Fruit fly (Drosophila melanogaster) Kc167 (cell line): ENCODE data around the gene atms.

ENCODE experiments used
- Sin3A ChIP-seq: fragments of >200 bp; optimal IDR thresholded peaks from 2 replicates; lab custom pipeline; 2018; ENCODE audit warnings: missing external identifiers
- insv ChIP-seq: fragments of >200 bp; optimal IDR thresholded peaks from 3 replicates; lab custom pipeline; 2018; ENCODE audit warnings: missing external identifiers
- psq ChIP-seq: fragments of >200 bp; optimal IDR thresholded peaks from 2 replicates; lab custom pipeline; 2017; ENCODE audit warnings: missing external identifiers
- ttk ChIP-seq: sonication (Bioruptor generic); optimal IDR thresholded peaks from 2 replicates; lab custom pipeline; 2017; ENCODE audit warnings: missing external identifiers

dm6 chr3R:4784622-4785021, 34.8 kb downstream of the atms start, which contains the start of gene Ccdc39:
- TF ChIP-seq Sin3A (lab: Kevin White, UChicago) (no peak), psq (no peak), ttk (lab: Kevin White, UChicago) (no peak), insv (no peak)
